Worm (Caenorhabditis elegans): ENCODE results near the gene C42D8.9.

The C42D8.9 gene

ce11 chrX:5124288-5124687, 17.4 kb upstream of the C42D8.9 start:
- TF ChIP-seq nhr-6 (tag; optimal IDR thresholded peaks at IDR 0.05) (no peak), blmp-1 (tag; optimal IDR thresholded peaks at IDR 0.05; ENCODE audit: insufficient read depth) (no peak), skn-1 (tag; optimal IDR thresholded peaks at IDR 0.05) (no peak), unc-55 (GFP tag; optimal IDR thresholded peaks at IDR 0.05) (no peak), nhr-12 (tag; optimal IDR thresholded peaks at IDR 0.05) (no peak), mab-5 (tag; optimal IDR thresholded peaks at IDR 0.05) (no peak), ceh-16 (tag; optimal IDR thresholded peaks at IDR 0.05) (no peak), nhr-23 (tag; optimal IDR thresholded peaks at IDR 0.05) (no peak), nhr-237 (tag; optimal IDR thresholded peaks at IDR 0.05) (no peak), nhr-25 (tag; optimal IDR thresholded peaks at IDR 0.05) (no peak), zag-1 (tag; optimal IDR thresholded peaks at IDR 0.05) (no peak), ztf-11 (tag; optimal IDR thresholded peaks at IDR 0.05) (no peak), C34F6.9 (tag; optimal IDR thresholded peaks at IDR 0.05) (no peak), nhr-10 (tag; optimal IDR thresholded peaks at IDR 0.05) (no peak), Y55F3AM.14 (GFP tag; optimal IDR thresholded peaks at IDR 0.05) (no peak), elt-1 (tag; optimal IDR thresholded peaks at IDR 0.05) (no peak), fos-1 (tag; optimal IDR thresholded peaks at IDR 0.05) (no peak), sma-3 (GFP tag; optimal IDR thresholded peaks at IDR 0.05) (no peak), aly-2 (tag; optimal IDR thresholded peaks at IDR 0.05) (no peak), peb-1 (tag; optimal IDR thresholded peaks at IDR 0.05) (no peak)

ce11 chrX:5122791-5123414, 16.1 kb upstream of the C42D8.9 start:
- no peak for TF ChIP-seq lsy-2 (tag; optimal IDR thresholded peaks at IDR 0.05)
- TF ChIP-seq ceh-16 (tag; optimal IDR thresholded peaks at IDR 0.05): peak; percentile 77
- TF ChIP-seq fos-1 (tag; optimal IDR thresholded peaks at IDR 0.05): peak; percentile 48
- peak; percentile 51 for TF ChIP-seq nhr-129 (tag; optimal IDR thresholded peaks at IDR 0.05)
- peak; percentile 35 for TF ChIP-seq F13H6.1 (tag; optimal IDR thresholded peaks at IDR 0.05)

DNA sequence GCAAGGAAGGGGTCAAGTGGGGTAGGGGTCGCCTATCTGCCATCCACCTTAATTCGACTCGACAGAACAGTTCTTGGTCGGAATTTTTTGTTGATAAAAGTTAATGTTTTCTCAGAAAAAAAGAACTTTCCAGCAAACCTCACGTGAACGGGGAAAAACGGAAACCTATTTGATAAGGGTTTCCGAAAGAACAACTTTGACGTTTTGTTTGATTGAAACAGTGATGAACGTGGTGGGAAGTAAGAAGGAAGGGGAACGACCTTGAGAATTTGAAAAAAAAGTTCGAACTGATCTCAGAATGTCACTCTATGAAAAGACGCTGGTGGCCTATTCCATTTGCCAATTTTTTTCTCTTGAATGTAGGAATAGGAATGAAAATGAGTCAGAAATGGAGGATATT, 15.5 kb upstream of the C42D8.9 start:
- TF ChIP-seq sma-9 (GFP tag; optimal IDR thresholded peaks at IDR 0.05): peak; percentile 34
- TF ChIP-seq sma-9 (tag; optimal IDR thresholded peaks at IDR 0.05): no peak
- TF ChIP-seq sma-3 (GFP tag; optimal IDR thresholded peaks at IDR 0.05): peak; percentile 32
- no peak for TF ChIP-seq unc-62 (GFP tag; optimal IDR thresholded peaks at IDR 0.05)

DNA sequence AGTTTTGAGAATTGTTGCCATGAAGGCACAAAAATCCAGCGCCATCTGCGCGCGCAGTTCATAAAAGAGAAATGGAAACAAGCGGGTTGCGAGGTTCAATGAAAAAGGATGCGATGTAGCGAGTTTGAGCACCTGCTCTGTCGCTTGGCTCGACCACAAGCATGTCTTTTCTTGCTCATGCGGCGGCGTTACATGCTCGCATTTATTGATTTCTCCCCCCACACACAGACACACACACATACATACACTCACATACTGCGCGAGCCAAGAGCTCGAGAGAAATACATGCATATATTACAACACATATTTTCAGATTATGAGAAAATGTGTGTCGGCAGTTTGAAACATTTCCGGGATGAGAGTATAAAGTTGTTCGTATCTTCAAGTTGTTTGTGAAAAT, 14.9 kb upstream of the C42D8.9 start:
- TF ChIP-seq C34F6.9 (tag; optimal IDR thresholded peaks at IDR 0.05) (peak; percentile 29), fos-1 (tag; optimal IDR thresholded peaks at IDR 0.05) (peak; percentile 21), alr-1 (tag; optimal IDR thresholded peaks at IDR 0.05) (peak; percentile 26), F13H6.1 (tag; optimal IDR thresholded peaks at IDR 0.05) (no peak), lin-11 (tag; optimal IDR thresholded peaks at IDR 0.05) (peak; percentile 32), sma-9 (GFP tag; optimal IDR thresholded peaks at IDR 0.05) (peak; percentile 4), sma-9 (tag; optimal IDR thresholded peaks at IDR 0.05) (no peak), gmeb-1 (tag; optimal IDR thresholded peaks at IDR 0.05) (no peak), unc-55 (GFP tag; optimal IDR thresholded peaks at IDR 0.05) (peak; percentile 66), ceh-16 (tag; optimal IDR thresholded peaks at IDR 0.05) (no peak), nhr-129 (tag; optimal IDR thresholded peaks at IDR 0.05) (peak; percentile 41), lsy-2 (tag; optimal IDR thresholded peaks at IDR 0.05) (peak in 1 of 2 experiments; percentile 17)

DNA sequence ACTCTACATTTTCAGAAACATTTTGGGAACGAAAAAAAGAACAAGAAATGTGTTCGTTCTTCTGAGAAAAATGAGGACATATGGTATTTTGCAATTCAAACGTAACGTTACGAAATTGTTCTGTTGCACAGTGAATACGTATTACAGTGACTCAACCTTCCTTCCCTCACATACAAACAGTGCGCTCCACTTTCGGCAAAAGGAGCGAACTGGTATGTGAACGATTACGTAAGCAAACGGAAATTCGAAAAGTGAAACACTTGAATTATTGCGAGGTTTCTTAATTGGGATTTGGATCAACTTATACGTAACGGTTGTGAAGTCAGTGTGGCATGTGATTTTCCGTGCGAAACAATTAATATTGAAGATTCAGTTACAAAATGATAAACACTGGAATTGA, 14.0 kb upstream of the C42D8.9 start:
- TF ChIP-seq nhr-129 (tag; optimal IDR thresholded peaks at IDR 0.05) (peak; percentile 29), snpc-4 (tag; optimal IDR thresholded peaks at IDR 0.05) (no peak)

DNA sequence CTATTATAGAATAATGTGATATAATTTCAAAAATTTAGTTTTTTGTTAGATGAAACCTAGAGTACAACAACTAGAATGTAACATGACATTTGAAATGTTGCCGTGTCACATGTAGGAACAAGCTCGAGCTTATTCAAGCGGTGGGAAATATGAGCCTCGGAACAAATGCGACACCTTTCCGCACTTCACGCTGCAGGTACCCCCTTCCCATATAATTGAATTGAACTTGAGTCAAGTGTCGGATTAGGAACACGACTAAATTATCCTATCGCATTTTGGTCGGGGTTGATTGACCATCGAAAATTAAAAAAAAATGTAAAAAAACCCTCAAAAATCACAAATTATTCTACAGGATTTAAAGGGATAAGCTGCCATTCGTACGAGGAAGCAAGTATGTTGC, 13.4 kb upstream of the C42D8.9 start:
- TF ChIP-seq sma-3 (GFP tag; optimal IDR thresholded peaks at IDR 0.05) (no peak), ceh-16 (tag; optimal IDR thresholded peaks at IDR 0.05) (no peak), mdl-1 (tag; optimal IDR thresholded peaks at IDR 0.05) (no peak)
